Worm (Caenorhabditis elegans) whole organism, late embryonic: ENCODE data around the gene ced-3.

Experiments used
- C38D4.7 ChIP-seq: fragments of 200-800 bp; sonication (Bioruptor generic); optimal IDR thresholded peaks from 2 replicates; lab custom pipeline; 2018; ENCODE audit warnings: mild to moderate bottlenecking, missing genetic modification characterization, moderate library complexity, missing compliant biosample characterization
- T23F11.4 ChIP-seq: fragments of 200-800 bp; sonication (Bioruptor generic); optimal IDR thresholded peaks from 2 replicates; lab custom pipeline; 2018; ENCODE audit warnings: mild to moderate bottlenecking, missing genetic modification characterization, missing compliant biosample characterization
- ceh-14 ChIP-seq: sonication (generic microtip); optimal IDR thresholded peaks from 2 replicates; lab custom pipeline; 2016; ENCODE audit warnings: missing genotype, missing genetic modification characterization, missing compliant biosample characterization
- ceh-18 ChIP-seq: sonication (generic microtip); optimal IDR thresholded peaks from 2 replicates; lab custom pipeline; 2016; ENCODE audit warnings: missing genetic modification characterization, missing compliant biosample characterization
- ceh-19 ChIP-seq: fragments of 200-800 bp; sonication (Bioruptor generic); optimal IDR thresholded peaks from 2 replicates; lab custom pipeline; 2018; ENCODE audit warnings: mild to moderate bottlenecking, missing genetic modification characterization, missing compliant biosample characterization
- ceh-2 ChIP-seq: sonication (generic microtip); optimal IDR thresholded peaks from 2 replicates; lab custom pipeline; 2016; ENCODE audit warnings: missing genotype, missing genetic modification characterization, missing compliant biosample characterization
- ceh-24 ChIP-seq: sonication (generic microtip); optimal IDR thresholded peaks from 2 replicates; lab custom pipeline; 2016; ENCODE audit warnings: mild to moderate bottlenecking, missing genetic modification characterization, missing compliant biosample characterization
- ceh-30 ChIP-seq: fragments of 150-350 bp; optimal IDR thresholded peaks from 2 replicates; lab custom pipeline; 2014; ENCODE audit warnings: missing biosample characterization, missing genetic modification characterization
- ceh-31 ChIP-seq: sonication (generic microtip); optimal IDR thresholded peaks from 2 replicates; lab custom pipeline; 2016; ENCODE audit warnings: missing genetic modification characterization, missing compliant biosample characterization
- ceh-34 ChIP-seq: sonication (generic microtip); optimal IDR thresholded peaks from 2 replicates; lab custom pipeline; 2016; ENCODE audit warnings: mild to moderate bottlenecking, missing genetic modification characterization, missing compliant biosample characterization
- ceh-48 ChIP-seq: sonication (generic microtip); optimal IDR thresholded peaks from 2 replicates; lab custom pipeline; 2016; ENCODE audit warnings: missing genetic modification characterization, inconsistent platforms, missing compliant biosample characterization
- che-1 ChIP-seq: sonication (generic microtip); optimal IDR thresholded peaks from 2 replicates; lab custom pipeline; 2016; ENCODE audit warnings: mild to moderate bottlenecking, missing genetic modification characterization, missing compliant biosample characterization
- dmd-4 ChIP-seq: sonication (generic microtip); optimal IDR thresholded peaks from 2 replicates; lab custom pipeline; 2016; ENCODE audit warnings: borderline replicate concordance, missing genetic modification characterization, missing compliant biosample characterization
- dve-1 ChIP-seq: sonication (generic microtip); optimal IDR thresholded peaks from 2 replicates; lab custom pipeline; 2017; ENCODE audit warnings: antibody characterized with exemption, mild to moderate bottlenecking, missing genetic modification characterization, missing compliant biosample characterization
- elt-4 ChIP-seq: sonication (generic microtip); optimal IDR thresholded peaks from 2 replicates; lab custom pipeline; 2016; ENCODE audit warnings: missing genetic modification characterization, missing compliant biosample characterization
- eyg-1 ChIP-seq: sonication (generic microtip); optimal IDR thresholded peaks from 2 replicates; lab custom pipeline; 2016; ENCODE audit warnings: missing genotype, missing genetic modification characterization, missing compliant biosample characterization
- fax-1 ChIP-seq: sonication (generic microtip); optimal IDR thresholded peaks from 2 replicates; lab custom pipeline; 2016; ENCODE audit warnings: missing genotype, missing genetic modification characterization, missing compliant biosample characterization
- fkh-6 ChIP-seq: sonication (generic microtip); optimal IDR thresholded peaks from 2 replicates; lab custom pipeline; 2016; ENCODE audit warnings: missing genetic modification characterization, missing compliant biosample characterization
- gmeb-2 ChIP-seq: sonication (generic microtip); optimal IDR thresholded peaks from 2 replicates; lab custom pipeline; 2016; ENCODE audit warnings: missing genetic modification characterization, inconsistent platforms, missing compliant biosample characterization
- hlh-13 ChIP-seq: fragments of 200-800 bp; sonication (Bioruptor generic); optimal IDR thresholded peaks from 2 replicates; lab custom pipeline; 2018; ENCODE audit warnings: mild to moderate bottlenecking, missing genetic modification characterization, missing compliant biosample characterization
- hlh-15 ChIP-seq: sonication (generic microtip); optimal IDR thresholded peaks from 2 replicates; lab custom pipeline; 2016; ENCODE audit warnings: missing genetic modification characterization, missing compliant biosample characterization
- hlh-30 ChIP-seq: sonication (generic microtip); optimal IDR thresholded peaks from 2 replicates; lab custom pipeline; 2017; ENCODE audit warnings: antibody characterized with exemption, missing genetic modification characterization, missing compliant biosample characterization; ENCODE audit not compliant: insufficient read depth
- hlh-6 ChIP-seq: sonication (generic microtip); optimal IDR thresholded peaks from 2 replicates; lab custom pipeline; 2016; ENCODE audit warnings: missing genotype, missing genetic modification characterization, missing compliant biosample characterization
- hlh-8 ChIP-seq: sonication (generic microtip); optimal IDR thresholded peaks from 2 replicates; lab custom pipeline; 2016; ENCODE audit warnings: missing genotype, missing genetic modification characterization, missing compliant biosample characterization
- lim-6 ChIP-seq: sonication (generic microtip); optimal IDR thresholded peaks from 2 replicates; lab custom pipeline; 2016; ENCODE audit warnings: missing genetic modification characterization, missing compliant biosample characterization
- lin-11 ChIP-seq: fragments of 200-800 bp; sonication (Bioruptor generic); optimal IDR thresholded peaks from 2 replicates; lab custom pipeline; 2018; ENCODE audit warnings: mild to moderate bottlenecking, missing genetic modification characterization, missing compliant biosample characterization
- nfya-1 ChIP-seq: sonication (generic microtip); optimal IDR thresholded peaks from 2 replicates; lab custom pipeline; 2017; ENCODE audit warnings: missing genetic modification characterization, mild to moderate bottlenecking, missing compliant biosample characterization, antibody characterized with exemption, moderate library complexity
- nhr-11 ChIP-seq: fragments of 150-350 bp; optimal IDR thresholded peaks from 2 replicates; lab custom pipeline; 2014; ENCODE audit warnings: missing biosample characterization, missing genetic modification characterization
- odd-2 ChIP-seq: sonication (generic microtip); optimal IDR thresholded peaks from 2 replicates; lab custom pipeline; 2017; ENCODE audit warnings: antibody characterized with exemption, mild to moderate bottlenecking, missing genetic modification characterization, missing compliant biosample characterization
- pat-9 ChIP-seq: fragments of 200-800 bp; sonication (Bioruptor generic); optimal IDR thresholded peaks from 2 replicates; lab custom pipeline; 2018; ENCODE audit warnings: mild to moderate bottlenecking, missing genetic modification characterization, moderate library complexity, missing compliant biosample characterization
- pax-1 ChIP-seq: fragments of 150-350 bp; optimal IDR thresholded peaks from 2 replicates; lab custom pipeline; 2014; ENCODE audit warnings: missing biosample characterization, missing genetic modification characterization
- pha-4 ChIP-seq: fragments of 150-350 bp; optimal IDR thresholded peaks from 2 replicates; lab custom pipeline; 2018; ENCODE audit warnings: missing biosample characterization, missing genetic modification reagents, missing genetic modification characterization
- pqm-1 ChIP-seq: sonication (generic microtip); optimal IDR thresholded peaks from 2 replicates; lab custom pipeline; 2016; ENCODE audit warnings: missing genetic modification characterization, missing compliant biosample characterization
- ref-2 ChIP-seq: sonication (generic microtip); optimal IDR thresholded peaks from 2 replicates; lab custom pipeline; 2016; ENCODE audit warnings: missing genetic modification characterization, missing compliant biosample characterization
- sox-2 ChIP-seq: fragments of 200-800 bp; sonication (Bioruptor generic); IDR thresholded peaks from 2 replicates; pipeline ENCODE4 v1.3.6; 2022; ENCODE audit warnings: missing genetic modification reagents, missing genetic modification characterization, missing compliant biosample characterization
- sox-4 ChIP-seq: sonication (generic microtip); optimal IDR thresholded peaks from 2 replicates; lab custom pipeline; 2017; ENCODE audit warnings: mild to moderate bottlenecking, missing genetic modification characterization, inconsistent platforms, missing compliant biosample characterization
- syd-9 ChIP-seq: sonication (generic microtip); optimal IDR thresholded peaks from 2 replicates; lab custom pipeline; 2016; ENCODE audit warnings: mild to moderate bottlenecking, missing genetic modification characterization, moderate library complexity, missing compliant biosample characterization
- tbx-2 ChIP-seq: sonication (generic microtip); optimal IDR thresholded peaks from 2 replicates; lab custom pipeline; 2016; ENCODE audit warnings: missing genetic modification characterization, missing compliant biosample characterization
- tbx-7 ChIP-seq: sonication (generic microtip); optimal IDR thresholded peaks from 2 replicates; lab custom pipeline; 2016; ENCODE audit warnings: missing genotype, missing genetic modification characterization, missing compliant biosample characterization
- ttx-3 ChIP-seq: sonication (generic microtip); optimal IDR thresholded peaks from 2 replicates; lab custom pipeline; 2016; ENCODE audit warnings: missing genetic modification reagents, missing genetic modification characterization, missing compliant biosample characterization
- unc-3 ChIP-seq, 2 experiments: fragments of 200-800 bp in 1 of 2; sonication (Bioruptor generic) in 1 of 2; sonication (generic microtip) in 1 of 2; conservative IDR thresholded peaks in 1 of 2; optimal IDR thresholded peaks in 1 of 2; 2 replicates each; pipeline versions ENCODE4 v1.3.6 to Lab custom; 2016 to 2022; ENCODE audit warnings: missing compliant biosample characterization in 2 of 2, missing genetic modification characterization in 2 of 2, missing genetic modification reagents in 1 of 2
- unc-55 ChIP-seq: sonication (generic microtip); optimal IDR thresholded peaks from 2 replicates; lab custom pipeline; 2017; ENCODE audit warnings: missing biosample characterization, missing genetic modification reagents, missing genetic modification characterization
- unc-86 ChIP-seq: sonication (generic microtip); optimal IDR thresholded peaks from 2 replicates; lab custom pipeline; 2016; ENCODE audit warnings: missing genetic modification characterization, missing compliant biosample characterization
- zip-5 ChIP-seq: sonication (generic microtip); optimal IDR thresholded peaks from 2 replicates; lab custom pipeline; 2016; ENCODE audit warnings: missing genetic modification characterization, missing compliant biosample characterization
- ztf-16 ChIP-seq: sonication (generic microtip); optimal IDR thresholded peaks from 2 replicates; lab custom pipeline; 2017; ENCODE audit warnings: missing genetic modification characterization, missing compliant biosample characterization

ced-3 gene

ce11 chrIV:13240078-13240841 lies 36.3 kb upstream of the ced-3 start, which contains the start of gene rpl-12 (continued):
- TF ChIP-seq ceh-34 (tag; lab: Kevin White, UChicago) = peak; percentile 98
- TF ChIP-seq ceh-30 (tag; lab: Kevin White, UChicago) = no peak
- TF ChIP-seq lin-11 (tag; lab: Kevin White, UChicago) = peak; percentile 11
- TF ChIP-seq dmd-4 (tag; lab: Kevin White, UChicago) = no peak
- no peak for TF ChIP-seq odd-2 (tag; lab: Kevin White, UChicago)
- TF ChIP-seq hlh-13 (GFP tag; lab: Kevin White, UChicago) = peak; percentile 8
- TF ChIP-seq T23F11.4 (GFP tag; lab: Kevin White, UChicago) = peak; percentile 26
- peak; percentile 92 for TF ChIP-seq ceh-14 (tag; lab: Kevin White, UChicago)
- TF ChIP-seq ceh-19 = no peak
- peak; percentile 16 for TF ChIP-seq hlh-8
- TF ChIP-seq ceh-31 (tag; lab: Kevin White, UChicago) = peak; percentile 92
- TF ChIP-seq pat-9 (tag; lab: Kevin White, UChicago) = peak; percentile 73
- TF ChIP-seq pax-1 (tag; lab: Kevin White, UChicago) = peak; percentile 75
- TF ChIP-seq unc-55 (GFP tag; lab: Kevin White, UChicago) = peak; percentile 79
- peak; percentile 33 for TF ChIP-seq pha-4
- TF ChIP-seq zip-5 (tag; lab: Kevin White, UChicago) = no peak
- peak; percentile 4 for TF ChIP-seq eyg-1
- peak; percentile 50 for TF ChIP-seq ceh-48 (tag; lab: Kevin White, UChicago)
- TF ChIP-seq ceh-18 (tag; lab: Kevin White, UChicago) = peak; percentile 94
- TF ChIP-seq fax-1 (tag; lab: Kevin White, UChicago) = peak; percentile 80
- TF ChIP-seq hlh-30 (tag; lab: Kevin White, UChicago) = peak; percentile 66
- TF ChIP-seq lim-6 = peak; percentile 24
- TF ChIP-seq hlh-15 (tag; lab: Kevin White, UChicago) = no peak
- no peak for TF ChIP-seq hlh-6 (tag; lab: Kevin White, UChicago)
- TF ChIP-seq nhr-11 (tag; lab: Kevin White, UChicago) = no peak
- TF ChIP-seq ceh-2 = peak; percentile 48
- TF ChIP-seq dve-1 = peak; percentile 83
- no peak for TF ChIP-seq ceh-24
- TF ChIP-seq nfya-1 (tag; lab: Kevin White, UChicago) = peak; percentile 92
- TF ChIP-seq syd-9 (tag; lab: Kevin White, UChicago) = peak; percentile 23
- TF ChIP-seq sox-2 (GFP tag; lab: Robert Waterston, UW) = peak; percentile 80
- peak; percentile 93 for TF ChIP-seq ref-2
- no peak for TF ChIP-seq unc-3 (GFP tag; conservative IDR thresholded peaks at IDR 0.05; lab: Robert Waterston, UW)
- TF ChIP-seq unc-3 (tag; optimal IDR thresholded peaks at IDR 0.05; lab: Kevin White, UChicago) = peak; percentile 70
- TF ChIP-seq C38D4.7 = no peak
- peak; percentile 82 for TF ChIP-seq unc-86 (tag; lab: Kevin White, UChicago)
- peak; percentile 9 for TF ChIP-seq gmeb-2
- peak; percentile 94 for TF ChIP-seq tbx-2 (tag; lab: Kevin White, UChicago)
- no peak for TF ChIP-seq tbx-7 (tag; lab: Kevin White, UChicago)
- TF ChIP-seq, all 69 proteins: peak for 42

- no peak for TF ChIP-seq nhr-11 (tag; lab: Kevin White, UChicago)
- no peak for TF ChIP-seq fkh-6 (tag; lab: Kevin White, UChicago)
- TF ChIP-seq ref-2 = no peak
- no peak for TF ChIP-seq eyg-1
- TF ChIP-seq ceh-30 (tag; lab: Kevin White, UChicago) = no peak
- no peak for TF ChIP-seq sox-4 (tag; lab: Kevin White, UChicago)
- no peak for TF ChIP-seq pqm-1 (tag; lab: Kevin White, UChicago)
- TF ChIP-seq che-1 (tag; lab: Kevin White, UChicago) = no peak
- no peak for TF ChIP-seq tbx-7 (tag; lab: Kevin White, UChicago)
- no peak for TF ChIP-seq unc-86 (tag; lab: Kevin White, UChicago)
- TF ChIP-seq ztf-16 (tag; lab: Kevin White, UChicago) = no peak
- TF ChIP-seq elt-4 (tag; lab: Kevin White, UChicago) = no peak
- no peak for TF ChIP-seq unc-55 (GFP tag; lab: Kevin White, UChicago)
- TF ChIP-seq ttx-3 (tag; lab: Kevin White, UChicago) = no peak
- TF ChIP-seq ceh-48 (tag; lab: Kevin White, UChicago) = no peak
- TF ChIP-seq, all 69 proteins: peak for 0
Observed at ce11 chrIV:13238943-13239861, 35.3 kb upstream of the ced-3 start, which contains the start of gene tag-115. Gene tag-115, minus strand, starts transcription at chrIV:13239414.
